Fruit fly (Drosophila melanogaster): Measurements from ENCODE around the gene vret.

vret gene

dm6 chr3R:22750534-22750947 is 5.2 kb upstream of the vret start, which contains the start of the genes rumi, CG7029 and Usp12-46 (continued):
- TF ChIP-seq pho (GFP tag; optimal IDR thresholded peaks at IDR 0.05) (peak; percentile 87), CG7786 (GFP tag; optimal IDR thresholded peaks at IDR 0.05) (peak; percentile 92), Lpt (GFP tag; optimal IDR thresholded peaks at IDR 0.05) (no peak), CG17385 (GFP tag; optimal IDR thresholded peaks at IDR 0.05) (peak; percentile 71), CG4820 (GFP tag; optimal IDR thresholded peaks at IDR 0.05) (peak; percentile 79), bab2 (GFP tag; optimal IDR thresholded peaks at IDR 0.05) (peak; percentile 88), HLHmδ (GFP tag; optimal IDR thresholded peaks at IDR 0.05) (peak; percentile 33), ATbp (GFP tag; optimal IDR thresholded peaks at IDR 0.05) (peak; percentile 64), NK7.1 (GFP tag; optimal IDR thresholded peaks at IDR 0.05) (peak; percentile 81), gro (GFP tag; optimal IDR thresholded peaks at IDR 0.05) (peak; percentile 91), her (GFP tag; optimal IDR thresholded peaks at IDR 0.05) (peak; percentile 79), Doc3 (GFP tag; IDR thresholded peaks at IDR 0.05; ENCODE audit: partially characterized antibody) (peak; percentile 83), sima (GFP tag; optimal IDR thresholded peaks at IDR 0.05) (no peak), Ptx1 (GFP tag; IDR thresholded peaks at IDR 0.05) (peak; percentile 83), CG6813 (GFP tag; optimal IDR thresholded peaks at IDR 0.05) (peak; percentile 51), twi (tag; optimal IDR thresholded peaks at IDR 0.05) (peak; percentile 80), E2f2 (GFP tag; IDR thresholded peaks at IDR 0.05) (peak; percentile 63), ewg (GFP tag; optimal IDR thresholded peaks at IDR 0.05) (peak; percentile 67), br (optimal IDR thresholded peaks at IDR 0.05) (no peak), CG18764 (GFP tag; optimal IDR thresholded peaks at IDR 0.05) (peak; percentile 68), ranshi (GFP tag; IDR thresholded peaks at IDR 0.05) (peak; percentile 99), CG3065 (GFP tag; optimal IDR thresholded peaks at IDR 0.05) (peak; percentile 74), CG15073 (GFP tag; optimal IDR thresholded peaks at IDR 0.05) (peak; percentile 43), CG32772 (GFP tag; IDR thresholded peaks at IDR 0.05) (peak; percentile 83), Ets65A (GFP tag) (peak; percentile 99), bigmax (GFP tag; optimal IDR thresholded peaks at IDR 0.05) (no peak), NfI (GFP tag; optimal IDR thresholded peaks at IDR 0.05) (peak; percentile 81), sug (tag; optimal IDR thresholded peaks at IDR 0.05) (peak; percentile 86), nerfin-1 (tag; optimal IDR thresholded peaks at IDR 0.05) (peak; percentile 78), CG31365 (tag; optimal IDR thresholded peaks at IDR 0.05) (peak; percentile 2), CG3995 (GFP tag; optimal IDR thresholded peaks at IDR 0.05) (peak; percentile 100), pum (GFP tag; optimal IDR thresholded peaks at IDR 0.05) (peak; percentile 89), CG8924 (tag; optimal IDR thresholded peaks at IDR 0.05) (peak; percentile 87), CG18262 (tag; optimal IDR thresholded peaks at IDR 0.05) (peak; percentile 83), Med (GFP tag) (peak; percentile 98), MTF-1 (GFP tag; optimal IDR thresholded peaks at IDR 0.05; ENCODE audit: borderline replicate concordance) (peak; percentile 46), ash1 (GFP tag; optimal IDR thresholded peaks at IDR 0.05) (no peak), CG34376 (GFP tag; optimal IDR thresholded peaks at IDR 0.05) (peak; percentile 58), CG9876 (GFP tag; optimal IDR thresholded peaks at IDR 0.05) (peak; percentile 84), mirr (GFP tag; optimal IDR thresholded peaks at IDR 0.05) (peak; percentile 69), Bdp1 (GFP tag; optimal IDR thresholded peaks at IDR 0.05) (peak; percentile 82), ab (GFP tag; optimal IDR thresholded peaks at IDR 0.05) (peak; percentile 69), peb (GFP tag; IDR thresholded peaks at IDR 0.05) (peak; percentile 45; the same call in 1 of the 2 replicates), Vsx1 (GFP tag; optimal IDR thresholded peaks at IDR 0.05) (no peak), Aef1 (GFP tag; IDR thresholded peaks at IDR 0.05) (peak; percentile 84), gsb-n (tag; optimal IDR thresholded peaks at IDR 0.05) (no peak), gsb (GFP tag; IDR thresholded peaks at IDR 0.05) (peak; percentile 46; the same call in 1 of the 2 replicates), CG17912 (GFP tag; optimal IDR thresholded peaks at IDR 0.05) (peak; percentile 68), sd (tag; optimal IDR thresholded peaks at IDR 0.05) (no peak), CoRest (tag; optimal IDR thresholded peaks at IDR 0.05) (peak; percentile 87), CG3726 (GFP tag; IDR thresholded peaks at IDR 0.05) (peak; percentile 76; the same call in 2 of the 3 replicates), CG12299 (tag; optimal IDR thresholded peaks at IDR 0.05) (peak; percentile 79)

Data from whole organism, embryonic.